Fruit fly (Drosophila melanogaster): ENCODE measurements around the gene CG17477.

The CG17477 gene

DNA sequence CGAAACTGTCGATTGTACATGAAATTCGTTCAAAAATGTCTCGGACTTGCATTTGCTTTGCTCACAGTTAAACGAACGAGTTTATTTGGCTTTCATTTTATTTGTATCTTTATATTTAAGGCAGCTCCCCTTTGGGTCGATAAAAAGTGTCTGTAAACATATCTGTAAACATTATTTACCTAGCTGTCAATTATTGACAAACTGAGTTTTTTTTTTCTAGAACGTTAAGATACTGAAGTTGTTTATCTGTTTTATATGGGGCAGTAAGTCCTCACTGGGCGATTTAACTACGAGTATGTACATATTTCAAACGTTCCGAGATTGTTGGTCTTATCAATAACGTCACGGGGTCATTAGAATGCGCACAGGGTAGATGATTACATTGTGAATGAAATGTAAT lies 11.1 kb downstream of the CG17477 start (continued):
- peak; percentile 51 for TF ChIP-seq caup (GFP tag; optimal IDR thresholded peaks at IDR 0.05; ENCODE audit: severe bottlenecking)
- no peak for TF ChIP-seq CG11093 (GFP tag; IDR thresholded peaks at IDR 0.05)
- no peak for TF ChIP-seq CG2116 (GFP tag; optimal IDR thresholded peaks at IDR 0.05)
- TF ChIP-seq psq (GFP tag; optimal IDR thresholded peaks at IDR 0.05) = no peak
- TF ChIP-seq CG2202 (tag; optimal IDR thresholded peaks at IDR 0.05) = no peak
- no peak for TF ChIP-seq CG16779 (GFP tag; IDR thresholded peaks at IDR 0.05)
- no peak for TF ChIP-seq abd-A (tag; optimal IDR thresholded peaks at IDR 0.05)
- TF ChIP-seq CG6813 (GFP tag; optimal IDR thresholded peaks at IDR 0.05) = peak; percentile 63
- no peak for TF ChIP-seq gce (GFP tag; IDR thresholded peaks at IDR 0.05)
- TF ChIP-seq ssp (GFP tag; IDR thresholded peaks at IDR 0.05) = no peak
- no peak for TF ChIP-seq Lim3 (GFP tag; IDR thresholded peaks at IDR 0.05)
- TF ChIP-seq fd64A (GFP tag; optimal IDR thresholded peaks at IDR 0.05) = no peak
- no peak for TF ChIP-seq CG31224 (GFP tag; IDR thresholded peaks at IDR 0.05)
- TF ChIP-seq Drgx (GFP tag; IDR thresholded peaks at IDR 0.05) = no peak
- TF ChIP-seq fd96Cb (tag; optimal IDR thresholded peaks at IDR 0.05) = no peak
- TF ChIP-seq ap (GFP tag; IDR thresholded peaks at IDR 0.05) = no peak
- no peak for TF ChIP-seq p53 (GFP tag; optimal IDR thresholded peaks at IDR 0.05)
- no peak for TF ChIP-seq CG2889 (GFP tag; IDR thresholded peaks at IDR 0.05)
- no peak for TF ChIP-seq Dfd (GFP tag; optimal IDR thresholded peaks at IDR 0.05)
- no peak for TF ChIP-seq Sox102F (GFP tag; optimal IDR thresholded peaks at IDR 0.05)
- TF ChIP-seq Poxn (GFP tag; IDR thresholded peaks at IDR 0.05) = no peak
- TF ChIP-seq shn (GFP tag; optimal IDR thresholded peaks at IDR 0.05) = no peak
- TF ChIP-seq lbe (GFP tag; optimal IDR thresholded peaks at IDR 0.05) = peak; percentile 45
- no peak for TF ChIP-seq Aef1 (GFP tag; IDR thresholded peaks at IDR 0.05)
- TF ChIP-seq CG8089 (GFP tag; optimal IDR thresholded peaks at IDR 0.05) = no peak
- no peak for TF ChIP-seq Atf6 (GFP tag; IDR thresholded peaks at IDR 0.05)
- TF ChIP-seq CG8290 (GFP tag; optimal IDR thresholded peaks at IDR 0.05) = no peak
- TF ChIP-seq CG8290 (tag; optimal IDR thresholded peaks at IDR 0.05) = no peak
- TF ChIP-seq zen2 (GFP tag; IDR thresholded peaks at IDR 0.05; ENCODE audit: partially characterized antibody) = no peak
- TF ChIP-seq ab (GFP tag; optimal IDR thresholded peaks at IDR 0.05) = no peak
- no peak for TF ChIP-seq chinmo (GFP tag; IDR thresholded peaks at IDR 0.05; ENCODE audit: partially characterized antibody)
- TF ChIP-seq Nf-YB (GFP tag; optimal IDR thresholded peaks at IDR 0.05) = no peak
- no peak for TF ChIP-seq CG2120 (GFP tag; optimal IDR thresholded peaks at IDR 0.05)
- TF ChIP-seq Dad (GFP tag; optimal IDR thresholded peaks at IDR 0.05) = no peak
- no peak for TF ChIP-seq dimm (GFP tag; IDR thresholded peaks at IDR 0.05)
- TF ChIP-seq run (tag; optimal IDR thresholded peaks at IDR 0.05) = no peak
- TF ChIP-seq emc (GFP tag; optimal IDR thresholded peaks at IDR 0.05) = no peak
- TF ChIP-seq Lhr (GFP tag; optimal IDR thresholded peaks at IDR 0.05) = no peak
- TF ChIP-seq vfl (GFP tag; optimal IDR thresholded peaks at IDR 0.05) = no peak
- no peak; the same call in 1 of the 2 replicates for TF ChIP-seq Rfx (GFP tag; IDR thresholded peaks at IDR 0.05)
- no peak for TF ChIP-seq wor (GFP tag; IDR thresholded peaks at IDR 0.05)
- no peak for TF ChIP-seq CG14965 (GFP tag; optimal IDR thresholded peaks at IDR 0.05; ENCODE audit: borderline replicate concordance)
- no peak for TF ChIP-seq trem (tag; optimal IDR thresholded peaks at IDR 0.05)
- no peak for TF ChIP-seq Dref (GFP tag; IDR thresholded peaks at IDR 0.05)
- no peak for TF ChIP-seq NC2α (GFP tag; optimal IDR thresholded peaks at IDR 0.05)
- TF ChIP-seq sob (GFP tag; IDR thresholded peaks at IDR 0.05) = no peak
- peak; percentile 45 for TF ChIP-seq grn (GFP tag; optimal IDR thresholded peaks at IDR 0.05)
- TF ChIP-seq org-1 (GFP tag; optimal IDR thresholded peaks at IDR 0.05) = no peak
- peak; percentile 17 for TF ChIP-seq eyg (GFP tag; optimal IDR thresholded peaks at IDR 0.05)
- TF ChIP-seq CG9609 (GFP tag; optimal IDR thresholded peaks at IDR 0.05) = no peak
- no peak for TF ChIP-seq CG31365 (tag; optimal IDR thresholded peaks at IDR 0.05)
- no peak for TF ChIP-seq CG18262 (tag; optimal IDR thresholded peaks at IDR 0.05)
- no peak for TF ChIP-seq Hr51 (GFP tag; optimal IDR thresholded peaks at IDR 0.05)

All from whole organism, embryonic.